Worm (Caenorhabditis elegans): Measurements from ENCODE around the gene dre-1.
A peak's percentile ranks its signal among the peaks of the same experiment; 100 is the strongest.

dre-1 gene

DNA sequence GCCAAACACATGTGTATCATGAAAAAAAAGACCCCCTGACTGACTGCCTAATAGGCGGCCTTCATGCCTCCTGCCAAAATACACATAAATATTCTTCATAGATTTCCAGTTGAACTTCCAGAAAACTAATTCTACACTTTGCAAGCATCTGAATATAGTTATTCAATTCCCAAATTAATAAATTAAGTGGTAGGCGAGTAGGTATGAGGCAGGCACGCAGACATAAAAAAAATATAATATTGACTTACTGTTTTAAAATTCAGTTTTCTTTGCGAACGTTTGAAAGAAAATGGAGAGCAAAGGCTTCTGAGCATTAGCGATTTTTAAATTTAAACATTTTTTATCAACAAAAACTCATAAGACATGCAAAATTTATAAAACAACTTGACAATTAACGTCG, 58.4 kb downstream of the dre-1 start:
- no peak for TF ChIP-seq dsc-1 (tag; optimal IDR thresholded peaks at IDR 0.05)
- TF ChIP-seq elt-2 (tag; optimal IDR thresholded peaks at IDR 0.05) = peak; percentile 46
- TF ChIP-seq nhr-90 (tag; optimal IDR thresholded peaks at IDR 0.05; ENCODE audit: poor library complexity) = no peak
- TF ChIP-seq unc-98 (GFP tag; IDR thresholded peaks at IDR 0.05) = no peak
- no peak for TF ChIP-seq zip-4 (GFP tag; optimal IDR thresholded peaks at IDR 0.05)
- TF ChIP-seq irx-1 (tag; optimal IDR thresholded peaks at IDR 0.05) = no peak
- no peak for TF ChIP-seq nhr-71 (tag; optimal IDR thresholded peaks at IDR 0.05)

DNA sequence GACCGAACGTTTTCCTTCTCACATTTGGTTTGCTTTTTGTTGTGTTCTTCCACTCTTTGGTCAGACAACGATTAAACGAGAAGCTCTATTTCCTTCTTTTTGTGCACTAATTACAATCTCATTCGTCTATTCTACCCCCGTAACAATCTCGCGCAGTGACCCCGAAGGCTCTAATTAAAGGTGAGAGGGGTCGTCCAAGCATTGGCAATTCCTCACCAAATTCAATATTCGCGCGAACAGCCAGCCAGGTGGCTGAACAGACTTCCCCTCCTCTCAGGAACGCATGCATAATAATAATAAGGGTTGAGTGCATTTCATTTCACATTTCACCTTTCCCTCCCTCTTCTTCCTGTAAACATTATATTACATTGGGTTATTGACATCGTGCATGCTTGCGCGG, 61.2 kb downstream of the dre-1 start:
- TF ChIP-seq irx-1 (tag; optimal IDR thresholded peaks at IDR 0.05) (no peak), nhr-77 (tag; optimal IDR thresholded peaks at IDR 0.05) (no peak), jun-1 (tag; optimal IDR thresholded peaks at IDR 0.05) (no peak), ztf-11 (tag; optimal IDR thresholded peaks at IDR 0.05) (no peak), rnt-1 (tag; optimal IDR thresholded peaks at IDR 0.05) (no peak), mef-2 (tag; optimal IDR thresholded peaks at IDR 0.05) (no peak)
